Fruit fly (Drosophila melanogaster) whole organism, pupa: ENCODE data around the gene CG43447.

Experiments
- CG12605 ChIP-seq: fragments of 200-800 bp; sonication (Bioruptor generic); IDR thresholded peaks from 2 replicates; pipeline ENCODE4 v1.3.6; 2022; ENCODE audit warnings: missing biosample characterization, missing genetic modification characterization
- CG14655 ChIP-seq: fragments of 200-800 bp; sonication (Bioruptor generic); optimal IDR thresholded peaks from 3 replicates; lab custom pipeline; 2017; ENCODE audit warnings: mild to moderate bottlenecking, missing biosample characterization, missing genetic modification reagents, missing genetic modification characterization
- CG17806 ChIP-seq: fragments of 200-800 bp; sonication (Bioruptor generic); optimal IDR thresholded peaks from 2 replicates; lab custom pipeline; 2018; ENCODE audit warnings: missing biosample characterization, mild to moderate bottlenecking, missing genetic modification characterization, moderate library complexity
- CG32121 ChIP-seq: fragments of 200-800 bp; sonication (Bioruptor generic); IDR thresholded peaks from 2 replicates; pipeline ENCODE4 v1.3.6; 2022; ENCODE audit warnings: missing biosample characterization, missing genetic modification characterization
- CG34367 ChIP-seq: fragments of 200-800 bp; sonication (Bioruptor generic); optimal IDR thresholded peaks from 2 replicates; lab custom pipeline; 2018; ENCODE audit warnings: missing biosample characterization, mild to moderate bottlenecking, missing genetic modification characterization
- CG4496 ChIP-seq: fragments of 200-800 bp; sonication (Bioruptor generic); IDR thresholded peaks from 3 replicates; pipeline ENCODE4 v1.3.6; 2022; ENCODE audit warnings: missing biosample characterization, missing genetic modification characterization
- D1 ChIP-seq: fragments of 200-800 bp; sonication (Bioruptor generic); optimal IDR thresholded peaks from 2 replicates; lab custom pipeline; 2018; ENCODE audit warnings: missing biosample characterization, mild to moderate bottlenecking, missing genetic modification characterization, moderate library complexity
- Pif1A ChIP-seq: fragments of 200-800 bp; sonication (Bioruptor generic); optimal IDR thresholded peaks from 3 replicates; lab custom pipeline; 2016; ENCODE audit warnings: missing biosample characterization, missing genetic modification characterization
- Pif1B ChIP-seq: fragments of 200-800 bp; sonication (Bioruptor generic); optimal IDR thresholded peaks from 3 replicates; lab custom pipeline; 2016; ENCODE audit warnings: missing biosample characterization, missing genetic modification characterization
- gl ChIP-seq: fragments of 200-800 bp; sonication (Bioruptor generic); optimal IDR thresholded peaks from 2 replicates; lab custom pipeline; 2018; ENCODE audit warnings: missing biosample characterization, mild to moderate bottlenecking, missing genetic modification characterization

- TF ChIP-seq CG34367 (tag; lab: Kevin White, UChicago) (no peak), gl (tag; lab: Kevin White, UChicago) (no peak), D1 (tag; lab: Kevin White, UChicago) (no peak), CG32121 (GFP tag; lab: Robert Waterston, UW) (no peak), CG12605 (no peak), Pif1A (GFP tag; lab: Kevin White, UChicago) (no peak), Pif1B (GFP tag; lab: Kevin White, UChicago) (no peak), CG17806 (no peak), CG14655 (GFP tag; lab: Kevin White, UChicago) (no peak), CG4496 (GFP tag; lab: Robert Waterston, UW) (no peak)
These were observed 516 bp downstream of the CG43447 start, which contains the start of gene CG44290 for dm6 chr3R:27440628-27441027.
